Worm (Caenorhabditis elegans) whole organism, young adult: ENCODE measurements around the gene T09A12.8.

ENCODE experiments used
- F33H1.4 ChIP-seq: fragments of 200-800 bp; sonication (Bioruptor generic); IDR thresholded peaks from 2 replicates; pipeline ENCODE4 v1.3.6; 2022; ENCODE audit warnings: missing genetic modification reagents, missing genetic modification characterization, missing compliant biosample characterization
- F39B2.1 ChIP-seq: fragments of 200-800 bp; sonication (Bioruptor generic); IDR thresholded peaks from 2 replicates; pipeline ENCODE4 v1.3.6; 2022; ENCODE audit warnings: missing genetic modification reagents, missing genetic modification characterization, missing compliant biosample characterization
- F55B11.4 ChIP-seq: sonication (generic microtip); optimal IDR thresholded peaks from 2 replicates; lab custom pipeline; 2016; ENCODE audit warnings: missing compliant biosample characterization, missing genetic modification characterization, borderline replicate concordance; ENCODE audit not compliant: insufficient read depth
- K11D2.4 ChIP-seq: fragments of 200-800 bp; sonication (Bioruptor generic); IDR thresholded peaks from 2 replicates; pipeline ENCODE4 v1.3.6; 2022; ENCODE audit warnings: missing genetic modification reagents, missing genetic modification characterization, missing compliant biosample characterization
- T26A5.8 ChIP-seq: sonication (generic microtip); optimal IDR thresholded peaks from 2 replicates; lab custom pipeline; 2016; ENCODE audit warnings: missing genetic modification characterization, missing compliant biosample characterization
- Y53G8AR.9 ChIP-seq: fragments of 200-800 bp; sonication (Bioruptor generic); conservative IDR thresholded peaks from 2 replicates; pipeline ENCODE4 v1.3.6; 2022; ENCODE audit warnings: missing genetic modification reagents, missing genetic modification characterization, missing compliant biosample characterization
- Y95B8A.8 ChIP-seq: fragments of 200-800 bp; sonication (Bioruptor generic); IDR thresholded peaks from 2 replicates; pipeline ENCODE4 v1.3.6; 2022; ENCODE audit warnings: missing genetic modification reagents, missing genetic modification characterization, missing compliant biosample characterization
- ZK185.1 ChIP-seq: sonication (generic microtip); optimal IDR thresholded peaks from 2 replicates; lab custom pipeline; 2016; ENCODE audit warnings: mild to moderate bottlenecking, missing genetic modification characterization, missing compliant biosample characterization; ENCODE audit not compliant: poor library complexity, severe bottlenecking
- ama-1 ChIP-seq, 3 experiments: fragments of 150-350 bp in 1 of 3; sonication (generic microtip) in 2 of 3; optimal IDR thresholded peaks; 2 replicates each; lab custom pipeline; 2014 to 2018; ENCODE audit warnings: missing biosample characterization in 2 of 3, missing genetic modification characterization in 2 of 3, missing genetic modification reagents in 2 of 3
- atf-7 ChIP-seq: sonication (generic microtip); optimal IDR thresholded peaks from 2 replicates; lab custom pipeline; 2017; ENCODE audit warnings: mild to moderate bottlenecking, missing genetic modification characterization, missing compliant biosample characterization
- attf-5 ChIP-seq: fragments of 200-800 bp; sonication (Bioruptor generic); optimal IDR thresholded peaks from 2 replicates; lab custom pipeline; 2018; ENCODE audit warnings: mild to moderate bottlenecking, missing genetic modification characterization, missing compliant biosample characterization
- attf-6 ChIP-seq: fragments of 200-800 bp; sonication (Bioruptor generic); IDR thresholded peaks from 2 replicates; pipeline ENCODE4 v1.3.6; 2022; ENCODE audit warnings: missing genetic modification reagents, missing genetic modification characterization, missing compliant biosample characterization
- cebp-1 ChIP-seq, 2 experiments: fragments of 200-800 bp in 1 of 2; sonication (Bioruptor generic) in 1 of 2; sonication (generic microtip) in 1 of 2; IDR thresholded peaks in 1 of 2; optimal IDR thresholded peaks in 1 of 2; 2 replicates each; pipeline versions ENCODE4 v1.3.6 to Lab custom; 2017 to 2022; ENCODE audit warnings: missing compliant biosample characterization in 2 of 2, missing genetic modification characterization in 2 of 2, mild to moderate bottlenecking in 1 of 2, missing genetic modification reagents in 1 of 2, moderate library complexity in 1 of 2
- cebp-2 ChIP-seq: fragments of 200-800 bp; sonication (Bioruptor generic); IDR thresholded peaks from 2 replicates; pipeline ENCODE4 v1.3.6; 2022; ENCODE audit warnings: missing genetic modification characterization, missing compliant biosample characterization
- ceh-27 ChIP-seq: fragments of 200-800 bp; sonication (Bioruptor generic); optimal IDR thresholded peaks from 2 replicates; lab custom pipeline; 2018; ENCODE audit warnings: mild to moderate bottlenecking, missing genetic modification characterization, moderate library complexity, missing compliant biosample characterization
- ceh-40 ChIP-seq: fragments of 200-800 bp; sonication (Bioruptor generic); IDR thresholded peaks from 2 replicates; pipeline ENCODE4 v1.3.6; 2022; ENCODE audit warnings: missing genetic modification characterization, missing compliant biosample characterization
- ceh-58 ChIP-seq: fragments of 200-800 bp; sonication (Bioruptor generic); IDR thresholded peaks from 2 replicates; pipeline ENCODE4 v1.3.6; 2022; ENCODE audit warnings: missing genetic modification characterization, missing compliant biosample characterization
- chd-7 ChIP-seq: sonication (generic microtip); optimal IDR thresholded peaks from 2 replicates; lab custom pipeline; 2016; ENCODE audit warnings: mild to moderate bottlenecking, missing genetic modification characterization, moderate library complexity, missing compliant biosample characterization
- die-1 ChIP-seq: sonication (generic microtip); optimal IDR thresholded peaks from 2 replicates; lab custom pipeline; 2016; ENCODE audit warnings: missing genotype, mild to moderate bottlenecking, missing genetic modification characterization, missing compliant biosample characterization
- egrh-3 ChIP-seq: fragments of 200-800 bp; sonication (Bioruptor generic); IDR thresholded peaks from 2 replicates; pipeline ENCODE4 v1.3.6; 2022; ENCODE audit warnings: missing genetic modification reagents, missing genetic modification characterization, missing compliant biosample characterization
- ekl-4 ChIP-seq: fragments of 200-800 bp; sonication (Bioruptor generic); IDR thresholded peaks from 2 replicates; pipeline ENCODE4 v1.3.6; 2022; ENCODE audit warnings: missing genetic modification reagents, missing genetic modification characterization, missing compliant biosample characterization
- hmg-20 ChIP-seq: fragments of 200-800 bp; sonication (Bioruptor generic); IDR thresholded peaks from 2 replicates; pipeline ENCODE4 v1.3.6; 2022; ENCODE audit warnings: missing genetic modification reagents, missing genetic modification characterization, missing compliant biosample characterization
- let-526 ChIP-seq: fragments of 200-800 bp; sonication (Bioruptor generic); IDR thresholded peaks from 2 replicates; pipeline ENCODE4 v1.3.6; 2022; ENCODE audit warnings: missing genetic modification reagents, missing genetic modification characterization, missing compliant biosample characterization
- lin-54 ChIP-seq: fragments of 200-800 bp; sonication (Bioruptor generic); optimal IDR thresholded peaks from 2 replicates; lab custom pipeline; 2018; ENCODE audit warnings: mild to moderate bottlenecking, missing genetic modification characterization, missing compliant biosample characterization
- madf-10 ChIP-seq: sonication (generic microtip); optimal IDR thresholded peaks from 2 replicates; lab custom pipeline; 2016; ENCODE audit warnings: mild to moderate bottlenecking, missing genetic modification characterization, missing compliant biosample characterization
- madf-3 ChIP-seq: fragments of 200-800 bp; sonication (Bioruptor generic); IDR thresholded peaks from 2 replicates; pipeline ENCODE4 v1.3.6; 2022; ENCODE audit warnings: missing genetic modification reagents, missing genetic modification characterization, missing compliant biosample characterization
- madf-6 ChIP-seq: fragments of 200-800 bp; sonication (Bioruptor generic); IDR thresholded peaks from 2 replicates; pipeline ENCODE4 v1.3.6; 2022; ENCODE audit warnings: missing genetic modification reagents, missing genetic modification characterization, missing compliant biosample characterization
- mcd-1 ChIP-seq: fragments of 200-800 bp; sonication (Bioruptor generic); IDR thresholded peaks from 2 replicates; pipeline ENCODE4 v1.3.6; 2022; ENCODE audit warnings: missing genetic modification reagents, missing genetic modification characterization, missing compliant biosample characterization
- nfya-2 ChIP-seq: fragments of 200-800 bp; sonication (Bioruptor generic); IDR thresholded peaks from 2 replicates; pipeline ENCODE4 v1.3.6; 2022; ENCODE audit warnings: missing genetic modification reagents, missing genetic modification characterization, missing compliant biosample characterization
- nfyb-1 ChIP-seq: fragments of 200-800 bp; sonication (Bioruptor generic); IDR thresholded peaks from 2 replicates; pipeline ENCODE4 v1.3.6; 2022; ENCODE audit warnings: missing genetic modification reagents, missing genetic modification characterization, missing compliant biosample characterization
- nhr-120 ChIP-seq: fragments of 200-800 bp; sonication (Bioruptor generic); IDR thresholded peaks from 2 replicates; pipeline ENCODE4 v1.3.6; 2022; ENCODE audit warnings: missing genetic modification characterization, missing compliant biosample characterization
- nhr-80 ChIP-seq: sonication (generic microtip); optimal IDR thresholded peaks from 2 replicates; lab custom pipeline; 2016; ENCODE audit warnings: missing genetic modification characterization, missing compliant biosample characterization
- nhr-90 ChIP-seq: sonication (generic microtip); optimal IDR thresholded peaks from 2 replicates; lab custom pipeline; 2016; ENCODE audit warnings: missing genotype, mild to moderate bottlenecking, missing genetic modification characterization, missing compliant biosample characterization
- pbrm-1 ChIP-seq: fragments of 200-800 bp; sonication (Bioruptor generic); IDR thresholded peaks from 2 replicates; pipeline ENCODE4 v1.3.6; 2022; ENCODE audit warnings: missing genetic modification reagents, missing genetic modification characterization, missing compliant biosample characterization
- rcor-1 ChIP-seq: fragments of 200-800 bp; sonication (Bioruptor generic); IDR thresholded peaks from 2 replicates; pipeline ENCODE4 v1.3.6; 2022; ENCODE audit warnings: missing genetic modification reagents, missing genetic modification characterization, missing compliant biosample characterization
- repo-1 ChIP-seq: sonication (generic microtip); optimal IDR thresholded peaks from 2 replicates; lab custom pipeline; 2017; ENCODE audit warnings: mild to moderate bottlenecking, missing genetic modification characterization, missing compliant biosample characterization
- snpc-4 ChIP-seq, 5 experiments: fragments of 150-350 bp in 1 of 5; sonication (generic microtip) in 4 of 5; optimal IDR thresholded peaks; 2 replicates each; lab custom pipeline; 2014 to 2018; ENCODE audit warnings: missing genetic modification characterization in 5 of 5, missing biosample characterization in 3 of 5, antibody characterized with exemption in 2 of 5, mild to moderate bottlenecking in 2 of 5, missing compliant biosample characterization in 2 of 5, missing genotype in 2 of 5, moderate library complexity in 2 of 5, missing genetic modification reagents in 1 of 5
- tbp1 ChIP-seq: fragments of 200-800 bp; sonication (Bioruptor generic); optimal IDR thresholded peaks from 2 replicates; lab custom pipeline; 2018; ENCODE audit warnings: mild to moderate bottlenecking, missing genetic modification characterization, missing compliant biosample characterization
- tlf-1 ChIP-seq: fragments of 200-800 bp; sonication (Bioruptor generic); optimal IDR thresholded peaks from 2 replicates; lab custom pipeline; 2018; ENCODE audit warnings: mild to moderate bottlenecking, missing genetic modification characterization, missing compliant biosample characterization
- zfh-2 ChIP-seq: fragments of 200-800 bp; sonication (Bioruptor generic); conservative IDR thresholded peaks from 2 replicates; pipeline ENCODE4 v1.3.6; 2022; ENCODE audit warnings: missing genetic modification reagents, missing genetic modification characterization, missing compliant biosample characterization
- zim-3 ChIP-seq: sonication (generic microtip); optimal IDR thresholded peaks from 2 replicates; lab custom pipeline; 2017; ENCODE audit warnings: mild to moderate bottlenecking, missing genetic modification characterization, moderate library complexity, missing compliant biosample characterization
- ztf-22 ChIP-seq: fragments of 200-800 bp; sonication (Bioruptor generic); optimal IDR thresholded peaks from 2 replicates; lab custom pipeline; 2018; ENCODE audit warnings: mild to moderate bottlenecking, missing genetic modification characterization, moderate library complexity, missing compliant biosample characterization
- ztf-3 ChIP-seq: fragments of 200-800 bp; sonication (Bioruptor generic); optimal IDR thresholded peaks from 2 replicates; lab custom pipeline; 2018; ENCODE audit warnings: mild to moderate bottlenecking, missing genetic modification characterization, missing compliant biosample characterization

Gene T09A12.8

DNA sequence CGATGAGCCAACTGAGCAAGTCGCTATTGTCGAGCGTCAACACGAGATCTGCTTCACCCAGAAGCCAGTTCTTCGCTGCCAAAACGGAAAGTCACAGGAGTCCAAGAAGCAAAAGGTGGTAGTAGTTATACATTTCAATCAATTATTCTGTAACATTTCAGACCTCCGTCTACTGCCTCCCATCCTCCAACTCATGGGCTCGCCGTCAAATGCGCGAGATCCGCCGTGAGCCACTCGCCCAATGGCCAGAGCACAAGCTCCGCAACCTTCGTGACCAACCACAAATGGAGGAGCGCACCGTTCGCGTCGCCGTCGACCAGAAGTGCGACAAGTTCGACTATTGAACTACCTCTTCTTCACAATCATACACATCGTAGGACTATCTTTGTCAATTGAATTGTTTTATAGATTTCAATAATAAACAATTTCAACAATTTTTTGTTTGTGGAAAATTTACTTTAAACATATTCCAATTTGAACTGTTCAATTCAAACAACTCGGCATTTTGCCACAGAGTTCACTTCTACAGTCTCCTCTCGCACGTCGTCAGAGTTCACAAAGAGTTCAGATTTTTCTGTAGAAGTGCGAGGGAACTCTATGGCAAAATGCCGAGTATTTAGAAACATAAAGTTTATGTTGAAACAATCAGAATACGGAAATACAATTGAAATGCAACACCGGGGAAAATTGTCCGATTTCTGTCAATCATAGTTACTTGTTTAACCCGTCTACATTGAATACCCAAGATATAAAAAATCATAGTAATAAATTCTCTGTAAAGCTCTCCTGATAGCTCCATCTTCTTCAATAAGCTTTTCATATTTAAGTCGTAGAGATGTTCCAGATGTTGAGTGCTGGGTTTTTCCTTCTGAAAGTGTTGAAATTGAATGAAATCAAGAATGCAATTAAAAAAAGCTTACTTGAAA lies 22.8 kb upstream of the T09A12.8 start:
- TF ChIP-seq die-1 (no peak), T26A5.8 (no peak), nfyb-1 (GFP tag; lab: Robert Waterston, UW) (peak; percentile 45), tlf-1 (GFP tag; lab: Kevin White, UChicago) (peak; percentile 36), ceh-58 (GFP tag; lab: Robert Waterston, UW) (0 out of 2 replicates have a peak, but pooled peaks have one; percentile 73), attf-6 (GFP tag; lab: Robert Waterston, UW) (0 out of 2 replicates have a peak, but pooled peaks have one; percentile 43), attf-5 (GFP tag; lab: Kevin White, UChicago) (peak; percentile 15), ZK185.1 (peak; percentile 46), atf-7 (tag; lab: Kevin White, UChicago) (peak; percentile 62), chd-7 (tag; lab: Kevin White, UChicago) (peak; percentile 26), madf-10 (tag; lab: Kevin White, UChicago) (peak; percentile 76), ztf-3 (no peak), zim-3 (tag; lab: Kevin White, UChicago) (no peak), ekl-4 (GFP tag; lab: Robert Waterston, UW) (0 out of 2 replicates have a peak, but pooled peaks have one; percentile 38), K11D2.4 (GFP tag; lab: Robert Waterston, UW) (0 out of 2 replicates have a peak, but pooled peaks have one; percentile 8), ceh-27 (GFP tag; lab: Kevin White, UChicago) (no peak), let-526 (peak; percentile 54; the same call in 1 of the 2 replicates), F55B11.4 (tag; lab: Kevin White, UChicago) (no peak), Y95B8A.8 (GFP tag; lab: Robert Waterston, UW) (0 out of 2 replicates have a peak, but pooled peaks have one; percentile 30), egrh-3 (GFP tag; lab: Robert Waterston, UW) (peak; percentile 61; the same call in 1 of the 2 replicates), ama-1 (optimal IDR thresholded peaks at IDR 0.05; lab: Kevin White, UChicago) (peak; percentile 7), ama-1 (GFP tag; optimal IDR thresholded peaks at IDR 0.05; lab: Kevin White, UChicago) (no peak), nhr-80 (peak; percentile 76), snpc-4 (GFP tag; optimal IDR thresholded peaks at IDR 0.05; lab: Kevin White, UChicago) (no peak), snpc-4 (tag; optimal IDR thresholded peaks at IDR 0.05; lab: Kevin White, UChicago) (peak in 1 of 4 experiments; percentile 7), nhr-90 (tag; lab: Kevin White, UChicago) (peak; percentile 78), rcor-1 (0 out of 2 replicates have a peak, but pooled peaks have one; percentile 4), repo-1 (tag; lab: Kevin White, UChicago) (peak; percentile 90), tbp1 (GFP tag; lab: Kevin White, UChicago) (peak; percentile 32), nhr-120 (GFP tag; lab: Robert Waterston, UW) (no peak), F39B2.1 (GFP tag; lab: Robert Waterston, UW) (no peak), pbrm-1 (GFP tag; lab: Robert Waterston, UW) (peak; percentile 23; the same call in 1 of the 2 replicates), hmg-20 (GFP tag; lab: Robert Waterston, UW) (0 out of 2 replicates have a peak, but pooled peaks have one; percentile 15), cebp-1 (GFP tag; IDR thresholded peaks at IDR 0.05; lab: Robert Waterston, UW) (peak; percentile 21; the same call in 1 of the 2 replicates), cebp-1 (tag; optimal IDR thresholded peaks at IDR 0.05; lab: Kevin White, UChicago) (peak; percentile 67), Y53G8AR.9 (GFP tag; lab: Robert Waterston, UW) (peak; percentile 96), lin-54 (GFP tag; lab: Kevin White, UChicago) (peak; percentile 34), F33H1.4 (GFP tag; lab: Robert Waterston, UW) (peak; percentile 8; the same call in 1 of the 2 replicates), ztf-22 (GFP tag; lab: Kevin White, UChicago) (peak; percentile 28), madf-3 (peak; percentile 72; the same call in 1 of the 2 replicates), cebp-2 (GFP tag; lab: Robert Waterston, UW) (peak; percentile 80), mcd-1 (0 out of 2 replicates have a peak, but pooled peaks have one; percentile 39), madf-6 (GFP tag; lab: Robert Waterston, UW) (0 out of 2 replicates have a peak, but pooled peaks have one; percentile 14), zfh-2 (GFP tag; lab: Robert Waterston, UW) (peak; percentile 85), nfya-2 (GFP tag; lab: Robert Waterston, UW) (0 out of 2 replicates have a peak, but pooled peaks have one; percentile 68), ceh-40 (GFP tag; lab: Robert Waterston, UW) (0 out of 2 replicates have a peak, but pooled peaks have one; percentile 65)
